Fruit fly (Drosophila melanogaster) whole organism: ENCODE data around the gene COX5BL.

Experiments used
- CG8478 ChIP-seq: fragments of >200 bp; optimal IDR thresholded peaks from 2 replicates; lab custom pipeline; 2018; ENCODE audit warnings: inconsistent platforms
- Dll ChIP-seq: fragments of >200 bp; optimal IDR thresholded peaks from 2 replicates; lab custom pipeline; 2017
- EcR ChIP-seq, 2 experiments: fragments of >200 bp; optimal IDR thresholded peaks; 2 replicates each; lab custom pipeline; 2017; ENCODE audit warnings: missing biosample characterization in 2 of 2, missing genetic modification characterization in 2 of 2, missing genetic modification reagents in 2 of 2
- pan ChIP-seq: fragments of >200 bp; optimal IDR thresholded peaks from 2 replicates; lab custom pipeline; 2017
- psq ChIP-seq: fragments of >200 bp; optimal IDR thresholded peaks from 2 replicates; lab custom pipeline; 2017
- usp ChIP-seq: fragments of >200 bp; optimal IDR thresholded peaks from 2 replicates; lab custom pipeline; 2017; ENCODE audit warnings: missing biosample characterization, missing genetic modification characterization, mixed read lengths

DNA sequence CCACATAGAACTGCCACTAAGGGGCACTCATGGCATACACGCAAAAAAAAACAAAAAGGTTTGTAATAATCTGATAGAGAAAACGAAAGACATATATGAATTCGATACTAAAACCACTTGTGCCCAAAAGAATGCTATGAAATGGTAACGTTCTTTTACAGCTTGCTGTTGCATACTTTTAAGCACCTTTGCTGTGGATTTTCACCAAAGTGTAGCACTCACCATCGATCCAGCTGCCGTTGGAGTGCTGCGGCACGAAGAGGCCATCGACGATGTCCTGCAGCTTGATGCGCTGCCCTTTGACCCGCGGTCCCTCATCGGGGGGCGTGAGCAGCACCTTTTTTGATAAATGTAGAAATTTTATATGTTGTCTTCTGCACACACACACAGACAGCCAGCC is 19.8 kb downstream of the COX5BL start:
- TF ChIP-seq psq (no peak), CG8478 (lab: Kevin White, UChicago) (no peak), EcR (GFP tag; optimal IDR thresholded peaks at IDR 0.05; lab: Kevin White, UChicago) (no peak), Dll (lab: Kevin White, UChicago) (no peak), pan (lab: Kevin White, UChicago) (no peak), usp (GFP tag; lab: Kevin White, UChicago) (no peak)
